Fruit fly (Drosophila melanogaster) whole organism, prepupa: ENCODE measurements around the gene CG43163.

ENCODE experiments used
- Blimp-1 ChIP-seq: fragments of 200-800 bp; sonication (Bioruptor generic); optimal IDR thresholded peaks from 3 replicates; lab custom pipeline; 2017; ENCODE audit warnings: missing biosample characterization, missing genetic modification characterization, mild to moderate bottlenecking, moderate library complexity, missing genetic modification reagents
- CG10669 ChIP-seq: fragments of 200-800 bp; sonication (Bioruptor generic); optimal IDR thresholded peaks from 3 replicates; lab custom pipeline; 2018; ENCODE audit warnings: missing biosample characterization, mild to moderate bottlenecking, missing genetic modification characterization, moderate library complexity
- CG11294 ChIP-seq: fragments of 200-800 bp; sonication (Bioruptor generic); IDR thresholded peaks from 2 replicates; pipeline ENCODE4 v1.3.6; 2022; ENCODE audit warnings: missing biosample characterization, missing genetic modification characterization
- CG11762 ChIP-seq: fragments of 200-800 bp; sonication (Bioruptor generic); optimal IDR thresholded peaks from 3 replicates; lab custom pipeline; 2016; ENCODE audit warnings: missing biosample characterization, missing genetic modification characterization; ENCODE audit not compliant: insufficient read depth
- CG16779 ChIP-seq: fragments of 200-800 bp; sonication (Bioruptor generic); optimal IDR thresholded peaks from 3 replicates; lab custom pipeline; 2017; ENCODE audit warnings: missing biosample characterization, mild to moderate bottlenecking, missing genetic modification characterization
- CG3032 ChIP-seq: fragments of 200-800 bp; optimal IDR thresholded peaks from 2 replicates; lab custom pipeline; 2019; ENCODE audit warnings: missing biosample characterization, mild to moderate bottlenecking, missing genetic modification characterization, moderate library complexity
- CG31627 ChIP-seq: fragments of 200-800 bp; sonication (Bioruptor generic); optimal IDR thresholded peaks from 3 replicates; lab custom pipeline; 2016; ENCODE audit warnings: missing biosample characterization, missing genetic modification characterization
- CG32006 ChIP-seq: fragments of 200-800 bp; sonication (Bioruptor generic); optimal IDR thresholded peaks from 3 replicates; lab custom pipeline; 2017; ENCODE audit warnings: missing biosample characterization, mild to moderate bottlenecking, missing genetic modification characterization
- CG34406 ChIP-seq: fragments of 200-800 bp; sonication (Bioruptor generic); optimal IDR thresholded peaks from 3 replicates; lab custom pipeline; 2016; ENCODE audit warnings: missing biosample characterization, missing genetic modification characterization
- CG3919 ChIP-seq: fragments of 200-800 bp; sonication (Bioruptor generic); optimal IDR thresholded peaks from 3 replicates; lab custom pipeline; 2016; ENCODE audit warnings: missing biosample characterization, missing genetic modification characterization
- CG4318 ChIP-seq: fragments of 200-800 bp; sonication (Bioruptor generic); optimal IDR thresholded peaks from 3 replicates; lab custom pipeline; 2017; ENCODE audit warnings: missing biosample characterization, mild to moderate bottlenecking, missing genetic modification characterization
- CG6163 ChIP-seq: fragments of 200-800 bp; sonication (Bioruptor generic); IDR thresholded peaks from 3 replicates; pipeline ENCODE4 v1.3.6; 2022; ENCODE audit warnings: missing biosample characterization, missing genetic modification characterization
- CG6276 ChIP-seq: fragments of 200-800 bp; sonication (Bioruptor generic); optimal IDR thresholded peaks from 2 replicates; lab custom pipeline; 2017; ENCODE audit warnings: missing biosample characterization, mild to moderate bottlenecking, missing genetic modification characterization
- CG6792 ChIP-seq: fragments of 200-800 bp; sonication (Bioruptor generic); optimal IDR thresholded peaks from 3 replicates; lab custom pipeline; 2016; ENCODE audit warnings: missing biosample characterization, missing genetic modification characterization
- CG6808 ChIP-seq: fragments of 200-800 bp; sonication (Bioruptor generic); optimal IDR thresholded peaks from 3 replicates; lab custom pipeline; 2017; ENCODE audit warnings: missing biosample characterization, missing genetic modification characterization, mild to moderate bottlenecking, moderate library complexity, missing genetic modification reagents
- CG6854 ChIP-seq: fragments of 200-800 bp; sonication (Bioruptor generic); optimal IDR thresholded peaks from 2 replicates; lab custom pipeline; 2017; ENCODE audit warnings: missing biosample characterization, mild to moderate bottlenecking, missing genetic modification characterization
- CG8119 ChIP-seq: fragments of 200-800 bp; sonication (Bioruptor generic); IDR thresholded peaks from 3 replicates; pipeline ENCODE4 v1.3.6; 2022; ENCODE audit warnings: missing biosample characterization, missing genetic modification characterization
- CG8319 ChIP-seq: fragments of 200-800 bp; sonication (Bioruptor generic); optimal IDR thresholded peaks from 3 replicates; lab custom pipeline; 2016; ENCODE audit warnings: missing biosample characterization, missing genetic modification characterization
- CG8632 ChIP-seq: fragments of 200-800 bp; sonication (Bioruptor generic); optimal IDR thresholded peaks from 3 replicates; lab custom pipeline; 2016; ENCODE audit warnings: missing biosample characterization, missing genetic modification characterization
- Eip75B ChIP-seq: fragments of 200-800 bp; sonication (Bioruptor generic); optimal IDR thresholded peaks from 3 replicates; lab custom pipeline; 2016; ENCODE audit warnings: missing biosample characterization, missing genetic modification characterization
- Eip78C ChIP-seq: fragments of 200-800 bp; sonication (Bioruptor generic); peaks from one replicate; lab custom pipeline; 2016; ENCODE audit warnings: missing biosample characterization, missing genetic modification characterization
- Eip93F ChIP-seq: fragments of 200-800 bp; sonication (Bioruptor generic); optimal IDR thresholded peaks from 2 replicates; lab custom pipeline; 2016; ENCODE audit warnings: missing biosample characterization, mild to moderate bottlenecking, missing genetic modification characterization
- Ets21C ChIP-seq: fragments of 200-800 bp; sonication (Bioruptor generic); optimal IDR thresholded peaks from 3 replicates; lab custom pipeline; 2016; ENCODE audit warnings: missing biosample characterization, missing genetic modification characterization
- Ets96B ChIP-seq: fragments of 200-800 bp; optimal IDR thresholded peaks from 2 replicates; lab custom pipeline; 2019; ENCODE audit warnings: missing biosample characterization, mild to moderate bottlenecking, missing genetic modification characterization, moderate library complexity
- Gug ChIP-seq: fragments of 200-800 bp; sonication (Bioruptor generic); IDR thresholded peaks from 2 replicates; pipeline ENCODE4 v1.3.6; 2022; ENCODE audit warnings: missing biosample characterization, missing genetic modification characterization
- Hr38 ChIP-seq: sonication (Bioruptor generic); optimal IDR thresholded peaks from 2 replicates; lab custom pipeline; 2016; ENCODE audit warnings: missing biosample characterization, missing genetic modification characterization
- Hr39 ChIP-seq: fragments of 200-800 bp; sonication (Bioruptor generic); optimal IDR thresholded peaks from 2 replicates; lab custom pipeline; 2016; ENCODE audit warnings: missing biosample characterization, missing genetic modification characterization
- Hr4 ChIP-seq: fragments of 200-800 bp; sonication (Bioruptor generic); optimal IDR thresholded peaks from 3 replicates; lab custom pipeline; 2016; ENCODE audit warnings: missing biosample characterization, missing genetic modification characterization
- Lpt ChIP-seq: fragments of 200-800 bp; sonication (Bioruptor generic); optimal IDR thresholded peaks from 3 replicates; lab custom pipeline; 2016; ENCODE audit warnings: missing biosample characterization, missing genetic modification characterization
- OdsH ChIP-seq: fragments of 200-800 bp; sonication (Bioruptor generic); optimal IDR thresholded peaks from 3 replicates; lab custom pipeline; 2016; ENCODE audit warnings: missing biosample characterization, missing genetic modification characterization
- Smox ChIP-seq: fragments of 200-800 bp; sonication (Bioruptor generic); optimal IDR thresholded peaks from 3 replicates; lab custom pipeline; 2016; ENCODE audit warnings: missing biosample characterization, missing genetic modification characterization
- Sox102F ChIP-seq: fragments of 200-800 bp; sonication (Bioruptor generic); optimal IDR thresholded peaks from 2 replicates; lab custom pipeline; 2016; ENCODE audit warnings: missing biosample characterization, mild to moderate bottlenecking, missing genetic modification characterization
- Sox14 ChIP-seq: fragments of 200-800 bp; sonication (Bioruptor generic); optimal IDR thresholded peaks from 3 replicates; lab custom pipeline; 2016; ENCODE audit warnings: missing biosample characterization, missing genetic modification characterization
- Sox15 ChIP-seq: fragments of 200-800 bp; sonication (Bioruptor generic); optimal IDR thresholded peaks from 3 replicates; lab custom pipeline; 2016; ENCODE audit warnings: missing biosample characterization, missing genetic modification characterization
- achi ChIP-seq: fragments of 200-800 bp; sonication (Bioruptor generic); optimal IDR thresholded peaks from 3 replicates; lab custom pipeline; 2016; ENCODE audit warnings: missing biosample characterization, missing genetic modification characterization
- acj6 ChIP-seq: fragments of 200-800 bp; sonication (Bioruptor generic); optimal IDR thresholded peaks from 3 replicates; lab custom pipeline; 2016; ENCODE audit warnings: missing biosample characterization, missing genetic modification characterization
- cyc ChIP-seq: fragments of 200-800 bp; sonication (Bioruptor generic); optimal IDR thresholded peaks from 3 replicates; lab custom pipeline; 2016; ENCODE audit warnings: missing biosample characterization, missing genetic modification characterization
- dac ChIP-seq: fragments of 200-800 bp; sonication (Bioruptor generic); optimal IDR thresholded peaks from 2 replicates; lab custom pipeline; 2017; ENCODE audit warnings: missing biosample characterization, mild to moderate bottlenecking, missing genetic modification characterization
- dsx ChIP-seq: fragments of 200-800 bp; optimal IDR thresholded peaks from 3 replicates; lab custom pipeline; 2019; ENCODE audit warnings: missing biosample characterization, mild to moderate bottlenecking, missing genetic modification characterization, moderate library complexity; ENCODE audit not compliant: poor library complexity, severe bottlenecking
- esn ChIP-seq: fragments of 200-800 bp; sonication (Bioruptor generic); optimal IDR thresholded peaks from 2 replicates; lab custom pipeline; 2016; ENCODE audit warnings: missing biosample characterization, mild to moderate bottlenecking, missing genetic modification characterization, moderate library complexity
- fd59A ChIP-seq: fragments of 200-800 bp; sonication (Bioruptor generic); optimal IDR thresholded peaks from 2 replicates; lab custom pipeline; 2017; ENCODE audit warnings: missing biosample characterization, mild to moderate bottlenecking, missing genetic modification characterization, missing genetic modification reagents
- fd85E ChIP-seq: fragments of 200-800 bp; sonication (Bioruptor generic); optimal IDR thresholded peaks from 3 replicates; lab custom pipeline; 2016; ENCODE audit warnings: missing biosample characterization, missing genetic modification characterization
- fkh ChIP-seq: fragments of 200-800 bp; sonication (Bioruptor generic); optimal IDR thresholded peaks from 3 replicates; lab custom pipeline; 2017; ENCODE audit warnings: missing biosample characterization, mild to moderate bottlenecking, missing genetic modification characterization, moderate library complexity
- lz ChIP-seq: fragments of 200-800 bp; sonication (Bioruptor generic); optimal IDR thresholded peaks from 3 replicates; lab custom pipeline; 2016; ENCODE audit warnings: missing biosample characterization, missing genetic modification characterization
- pdm3 ChIP-seq: fragments of 200-800 bp; sonication (Bioruptor generic); optimal IDR thresholded peaks from 3 replicates; lab custom pipeline; 2016; ENCODE audit warnings: missing biosample characterization, missing genetic modification characterization
- salr ChIP-seq, 2 experiments: fragments of 200-800 bp; sonication (Bioruptor generic); optimal IDR thresholded peaks; 3 replicates each; lab custom pipeline; 2016 to 2018; ENCODE audit warnings: missing biosample characterization in 2 of 2, missing genetic modification characterization in 2 of 2, mild to moderate bottlenecking in 1 of 2
- spab ChIP-seq: fragments of 200-800 bp; sonication (Bioruptor generic); optimal IDR thresholded peaks from 2 replicates; lab custom pipeline; 2017; ENCODE audit warnings: missing biosample characterization, mild to moderate bottlenecking, missing genetic modification characterization, missing genetic modification reagents
- ss ChIP-seq, 2 experiments: fragments of 200-800 bp; sonication (Bioruptor generic); optimal IDR thresholded peaks; 2 replicates in 1 of 2; 3 replicates in 1 of 2; lab custom pipeline; 2017 to 2018; ENCODE audit warnings: mild to moderate bottlenecking in 2 of 2, missing biosample characterization in 2 of 2, missing genetic modification characterization in 2 of 2, moderate library complexity in 1 of 2
- topi ChIP-seq: fragments of 200-800 bp; sonication (Bioruptor generic); optimal IDR thresholded peaks from 3 replicates; lab custom pipeline; 2016; ENCODE audit warnings: missing biosample characterization, missing genetic modification characterization
- vri ChIP-seq: fragments of 200-800 bp; sonication (Bioruptor generic); optimal IDR thresholded peaks from 3 replicates; lab custom pipeline; 2016; ENCODE audit warnings: missing biosample characterization, mild to moderate bottlenecking, missing genetic modification characterization

Gene CG43163

dm6 chr3L:8549183-8549890, 42.4 kb upstream of the CG43163 start:
- TF ChIP-seq vri (GFP tag; lab: Kevin White, UChicago) (no peak), Ets96B (tag; lab: Kevin White, UChicago) (peak; percentile 62), CG10669 (peak; percentile 33), CG6854 (GFP tag; lab: Kevin White, UChicago) (no peak), CG11762 (GFP tag; lab: Kevin White, UChicago) (no peak), Ets21C (GFP tag; lab: Kevin White, UChicago) (no peak), dac (GFP tag; lab: Kevin White, UChicago) (peak; percentile 17), Blimp-1 (GFP tag; lab: Kevin White, UChicago) (no peak), dsx (peak; percentile 42), CG11294 (0 out of 2 replicates have a peak, but pooled peaks have one; percentile 37), topi (GFP tag; lab: Kevin White, UChicago) (no peak), CG4318 (GFP tag; lab: Kevin White, UChicago) (no peak), Sox102F (no peak), Eip78C (GFP tag; lab: Kevin White, UChicago) (peak; percentile 91), CG6808 (peak; percentile 63), Smox (GFP tag; lab: Kevin White, UChicago) (no peak), fkh (GFP tag; lab: Kevin White, UChicago) (peak; percentile 38), Sox15 (GFP tag; lab: Kevin White, UChicago) (no peak), Eip75B (GFP tag; lab: Kevin White, UChicago) (peak; percentile 60), Gug (GFP tag; lab: Robert Waterston, UW) (0 out of 2 replicates have a peak, but pooled peaks have one; percentile 60), pdm3 (GFP tag; lab: Kevin White, UChicago) (peak; percentile 55), esn (GFP tag; lab: Kevin White, UChicago) (peak; percentile 26), CG16779 (peak; percentile 23), Sox14 (GFP tag; lab: Kevin White, UChicago) (peak; percentile 47), CG32006 (peak; percentile 58), Hr38 (no peak), lz (no peak), salr (GFP tag; optimal IDR thresholded peaks at IDR 0.05; lab: Kevin White, UChicago) (peak; percentile 10 to 45), ss (GFP tag; optimal IDR thresholded peaks at IDR 0.05; lab: Kevin White, UChicago) (peak in 1 of 2 experiments; percentile 62), spab (GFP tag; lab: Kevin White, UChicago) (peak; percentile 35), CG3919 (peak; percentile 29), CG6792 (peak; percentile 22), CG31627 (GFP tag; lab: Kevin White, UChicago) (no peak), Hr4 (GFP tag; lab: Kevin White, UChicago) (peak; percentile 53), CG8119 (GFP tag; lab: Robert Waterston, UW) (peak; percentile 43; the same call in 1 of the 3 replicates), Eip93F (GFP tag; lab: Kevin White, UChicago) (no peak), CG8632 (GFP tag; lab: Kevin White, UChicago) (no peak), CG6276 (GFP tag; lab: Kevin White, UChicago) (peak; percentile 12), cyc (GFP tag; lab: Kevin White, UChicago) (no peak), CG8319 (GFP tag; lab: Kevin White, UChicago) (no peak), acj6 (peak; percentile 48), achi (GFP tag; lab: Kevin White, UChicago) (peak; percentile 40), CG3032 (tag; lab: Kevin White, UChicago) (peak; percentile 61), Hr39 (no peak), fd59A (peak; percentile 53), Lpt (GFP tag; lab: Kevin White, UChicago) (no peak), CG6163 (GFP tag; lab: Robert Waterston, UW) (peak; percentile 75), OdsH (GFP tag; lab: Kevin White, UChicago) (peak; percentile 38), fd85E (GFP tag; lab: Kevin White, UChicago) (no peak), CG34406 (GFP tag; lab: Kevin White, UChicago) (peak; percentile 20)
